Worm (Caenorhabditis elegans): ENCODE results near the gene cal-4.

cal-4 gene

DNA sequence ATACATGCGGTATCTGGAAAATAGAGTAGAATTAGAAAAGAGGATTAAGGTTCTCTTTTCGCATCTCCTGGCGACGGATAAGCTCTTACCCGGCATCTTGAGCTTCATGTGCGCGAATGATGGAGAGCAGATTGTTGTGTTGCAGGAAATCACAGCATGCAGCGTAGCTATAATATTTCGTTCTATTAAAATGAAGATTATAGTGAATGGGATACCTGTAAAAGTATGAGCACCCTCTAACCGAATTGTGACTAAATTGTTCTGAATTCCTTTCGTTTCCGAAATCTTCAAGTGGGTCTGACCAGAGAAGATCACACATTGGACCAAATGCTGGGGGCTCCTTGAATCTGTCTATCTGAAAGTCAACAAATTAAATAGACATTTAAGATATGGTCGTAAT, 22.8 kb upstream of the cal-4 start:
- no peak for TF ChIP-seq snpc-4 (tag; optimal IDR thresholded peaks at IDR 0.05)
- no peak for TF ChIP-seq Y55F3AM.14 (GFP tag; optimal IDR thresholded peaks at IDR 0.05)
- TF ChIP-seq egl-27 (tag; optimal IDR thresholded peaks at IDR 0.05), result no peak
- TF ChIP-seq mab-5 (tag; optimal IDR thresholded peaks at IDR 0.05), result no peak
- no peak for TF ChIP-seq zag-1 (tag; optimal IDR thresholded peaks at IDR 0.05)
- TF ChIP-seq nhr-77 (tag; optimal IDR thresholded peaks at IDR 0.05), result no peak
- TF ChIP-seq gmeb-1 (tag; optimal IDR thresholded peaks at IDR 0.05), result no peak
- TF ChIP-seq fos-1 (tag; optimal IDR thresholded peaks at IDR 0.05), result no peak
- no peak for TF ChIP-seq blmp-1 (tag; optimal IDR thresholded peaks at IDR 0.05; ENCODE audit: insufficient read depth)
- TF ChIP-seq sem-4 (tag; optimal IDR thresholded peaks at IDR 0.05), result no peak
- no peak for TF ChIP-seq unc-62 (GFP tag; optimal IDR thresholded peaks at IDR 0.05)
- no peak for TF ChIP-seq F13H6.1 (tag; optimal IDR thresholded peaks at IDR 0.05)

DNA sequence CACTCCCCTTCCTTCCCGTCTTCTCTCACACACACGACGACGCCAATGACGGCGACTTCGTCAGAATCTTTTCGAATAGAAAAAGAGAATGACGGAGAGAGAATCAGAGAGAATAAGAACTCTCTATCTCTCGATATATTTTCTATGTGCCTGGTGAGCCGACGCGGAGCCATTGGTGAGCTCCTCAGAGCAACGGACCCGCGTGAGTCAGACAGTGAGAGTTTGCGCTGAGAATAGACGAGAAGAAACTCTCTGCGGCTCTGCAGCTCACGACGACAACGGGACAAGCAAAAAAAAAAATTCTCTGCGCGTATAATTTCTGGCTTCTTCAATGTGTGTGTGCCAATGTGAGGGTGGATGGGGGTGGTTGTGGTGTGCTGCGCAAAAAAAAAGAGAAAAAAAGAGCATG, 21.3 kb upstream of the cal-4 start:
- TF ChIP-seq ztf-4 (tag; optimal IDR thresholded peaks at IDR 0.05) (peak; percentile 54), nhr-23 (tag; optimal IDR thresholded peaks at IDR 0.05) (no peak), zag-1 (tag; optimal IDR thresholded peaks at IDR 0.05) (peak; percentile 81), C34F6.9 (tag; optimal IDR thresholded peaks at IDR 0.05) (peak; percentile 82), lin-11 (tag; optimal IDR thresholded peaks at IDR 0.05) (peak; percentile 58), unc-55 (GFP tag; optimal IDR thresholded peaks at IDR 0.05) (peak; percentile 94), nhr-129 (tag; optimal IDR thresholded peaks at IDR 0.05) (peak; percentile 55), ztf-11 (tag; optimal IDR thresholded peaks at IDR 0.05) (no peak), lin-39 (tag; optimal IDR thresholded peaks at IDR 0.05) (no peak), egl-27 (tag; optimal IDR thresholded peaks at IDR 0.05) (peak; percentile 8), mdl-1 (tag; optimal IDR thresholded peaks at IDR 0.05) (peak in 1 of 2 experiments; percentile 38), Y55F3AM.14 (GFP tag; optimal IDR thresholded peaks at IDR 0.05) (peak; percentile 19), nhr-77 (tag; optimal IDR thresholded peaks at IDR 0.05) (no peak), crh-2 (tag; optimal IDR thresholded peaks at IDR 0.05) (peak; percentile 38), lin-13 (GFP tag; optimal IDR thresholded peaks at IDR 0.05) (peak; percentile 38), sma-9 (GFP tag; optimal IDR thresholded peaks at IDR 0.05) (peak; percentile 51), sma-9 (tag; optimal IDR thresholded peaks at IDR 0.05) (no peak), F13H6.1 (tag; optimal IDR thresholded peaks at IDR 0.05) (peak; percentile 76), nhr-21 (tag; optimal IDR thresholded peaks at IDR 0.05) (peak; percentile 19), unc-39 (tag; optimal IDR thresholded peaks at IDR 0.05) (peak; percentile 48), lsy-2 (tag; optimal IDR thresholded peaks at IDR 0.05) (peak in 1 of 2 experiments; percentile 64), sem-4 (tag; optimal IDR thresholded peaks at IDR 0.05) (peak; percentile 31), fos-1 (tag; optimal IDR thresholded peaks at IDR 0.05) (peak; percentile 49), sma-3 (GFP tag; optimal IDR thresholded peaks at IDR 0.05) (no peak)

DNA sequence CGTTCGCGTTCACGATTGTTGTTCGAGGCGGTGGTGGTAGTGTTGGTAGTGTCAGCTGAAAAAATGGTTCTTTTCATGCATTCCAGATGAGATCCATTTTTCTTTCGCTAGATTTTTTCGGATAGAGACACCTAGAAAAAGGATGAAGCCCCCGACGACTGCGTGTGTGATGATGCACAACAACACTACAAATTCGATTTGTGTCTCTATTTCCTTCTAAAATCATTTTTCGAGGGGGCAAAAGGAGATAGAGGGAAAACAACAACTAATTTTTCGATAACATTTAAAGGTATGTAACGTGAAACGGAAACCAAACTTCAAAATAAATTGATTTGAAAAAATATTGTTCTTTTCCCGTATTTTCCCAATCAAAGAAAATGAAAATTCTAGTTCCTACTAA, 20.7 kb upstream of the cal-4 start:
- TF ChIP-seq F13H6.1 (tag; optimal IDR thresholded peaks at IDR 0.05), result no peak
- TF ChIP-seq Y55F3AM.14 (GFP tag; optimal IDR thresholded peaks at IDR 0.05), result no peak
- TF ChIP-seq nhr-11 (tag; optimal IDR thresholded peaks at IDR 0.05), result no peak
- no peak for TF ChIP-seq nhr-6 (tag; optimal IDR thresholded peaks at IDR 0.05)
- no peak for TF ChIP-seq mdl-1 (tag; optimal IDR thresholded peaks at IDR 0.05)
- no peak for TF ChIP-seq ceh-82 (tag; optimal IDR thresholded peaks at IDR 0.05)
- TF ChIP-seq lin-11 (tag; optimal IDR thresholded peaks at IDR 0.05), result no peak
- no peak for TF ChIP-seq lsy-2 (tag; optimal IDR thresholded peaks at IDR 0.05)
- TF ChIP-seq gmeb-1 (tag; optimal IDR thresholded peaks at IDR 0.05), result no peak
- no peak for TF ChIP-seq C34F6.9 (tag; optimal IDR thresholded peaks at IDR 0.05)

DNA sequence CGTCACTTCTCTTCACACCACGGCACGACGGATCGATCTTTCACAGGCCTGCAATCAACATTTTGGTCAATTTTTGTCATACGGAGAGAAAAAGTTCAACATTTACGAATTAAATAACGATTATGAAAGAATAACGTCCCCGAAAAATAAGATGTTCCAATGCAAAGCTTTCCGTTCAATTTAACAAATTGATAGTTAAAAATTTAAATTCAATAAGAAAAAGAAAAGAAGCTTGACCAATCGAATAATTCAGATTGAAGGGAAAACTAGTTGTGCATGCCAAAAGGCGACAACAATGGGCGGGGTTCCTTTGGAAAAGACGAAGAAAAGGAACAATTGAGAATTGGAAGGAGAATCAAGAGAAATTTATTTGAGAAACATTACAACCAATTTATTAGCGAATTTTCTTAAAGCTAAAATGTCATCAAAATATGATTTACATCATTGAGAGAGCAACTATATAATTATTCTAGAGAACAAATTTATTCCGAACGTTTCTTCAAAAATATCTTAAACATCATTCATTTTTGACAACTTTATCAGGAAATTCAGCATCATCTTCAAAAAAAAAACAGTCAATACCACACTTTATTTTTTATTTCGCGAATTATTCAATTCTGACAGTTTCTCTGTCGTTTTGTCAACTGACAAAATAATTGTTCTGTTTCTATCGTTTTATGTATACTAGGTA, 19.5 kb upstream of the cal-4 start, which contains the start of gene tax-6:
Gene tax-6 (minus strand): TSS at position 51 of the 691 bp plus-strand sequence.
- no peak for TF ChIP-seq gmeb-1 (tag; optimal IDR thresholded peaks at IDR 0.05)
- TF ChIP-seq sma-9 (GFP tag; optimal IDR thresholded peaks at IDR 0.05), result no peak
- TF ChIP-seq sma-9 (tag; optimal IDR thresholded peaks at IDR 0.05), result no peak
- TF ChIP-seq Y55F3AM.14 (GFP tag; optimal IDR thresholded peaks at IDR 0.05), result no peak
- TF ChIP-seq C34F6.9 (tag; optimal IDR thresholded peaks at IDR 0.05), result no peak
- TF ChIP-seq lsy-2 (tag; optimal IDR thresholded peaks at IDR 0.05), result no peak
- TF ChIP-seq nhr-10 (tag; optimal IDR thresholded peaks at IDR 0.05), result no peak
- TF ChIP-seq dmd-4 (tag; optimal IDR thresholded peaks at IDR 0.05), result no peak
- no peak for TF ChIP-seq R02D3.7 (tag; optimal IDR thresholded peaks at IDR 0.05)
- TF ChIP-seq unc-62 (GFP tag; optimal IDR thresholded peaks at IDR 0.05), result no peak
- no peak for TF ChIP-seq unc-39 (tag; optimal IDR thresholded peaks at IDR 0.05)
- no peak for TF ChIP-seq blmp-1 (tag; optimal IDR thresholded peaks at IDR 0.05; ENCODE audit: insufficient read depth)
- TF ChIP-seq lin-39 (tag; optimal IDR thresholded peaks at IDR 0.05), result no peak
- TF ChIP-seq unc-55 (GFP tag; optimal IDR thresholded peaks at IDR 0.05), result no peak
- no peak for TF ChIP-seq elt-3 (tag; optimal IDR thresholded peaks at IDR 0.05)
- TF ChIP-seq F13H6.1 (tag; optimal IDR thresholded peaks at IDR 0.05), result no peak
